Worm (Caenorhabditis elegans): ENCODE data around the gene glb-9.
A peak's percentile ranks its signal among the peaks of the same experiment; 100 is the strongest.

The glb-9 gene

ce11 chrII:7537603-7538230, 18.6 kb upstream of the glb-9 start, which contains the start of gene nfi-1:
Gene nfi-1, plus strand, starts transcription at chrII:7538180.
- peak; percentile 32 for TF ChIP-seq lin-13 (GFP tag; optimal IDR thresholded peaks at IDR 0.05)
- no peak for TF ChIP-seq blmp-1 (tag; optimal IDR thresholded peaks at IDR 0.05; ENCODE audit: insufficient read depth)
- TF ChIP-seq R02D3.7 (tag; optimal IDR thresholded peaks at IDR 0.05): no peak
- TF ChIP-seq sma-3 (GFP tag; optimal IDR thresholded peaks at IDR 0.05): peak; percentile 18
- peak; percentile 45 for TF ChIP-seq nhr-129 (tag; optimal IDR thresholded peaks at IDR 0.05)
- peak; percentile 59 for TF ChIP-seq unc-55 (GFP tag; optimal IDR thresholded peaks at IDR 0.05)
- TF ChIP-seq lsy-2 (tag; optimal IDR thresholded peaks at IDR 0.05): peak; percentile 3 to 95
- TF ChIP-seq C34F6.9 (tag; optimal IDR thresholded peaks at IDR 0.05): peak; percentile 70
- no peak for TF ChIP-seq nhr-12 (tag; optimal IDR thresholded peaks at IDR 0.05)
- TF ChIP-seq sma-9 (GFP tag; optimal IDR thresholded peaks at IDR 0.05): peak; percentile 62
- TF ChIP-seq sma-9 (tag; optimal IDR thresholded peaks at IDR 0.05): no peak
- no peak for TF ChIP-seq nhr-11 (tag; optimal IDR thresholded peaks at IDR 0.05)
- TF ChIP-seq gmeb-1 (tag; optimal IDR thresholded peaks at IDR 0.05): peak; percentile 27
- no peak for TF ChIP-seq ztf-1 (GFP tag; conservative IDR thresholded peaks at IDR 0.05)
- no peak for TF ChIP-seq elt-3 (tag; optimal IDR thresholded peaks at IDR 0.05)
- TF ChIP-seq crh-2 (tag; optimal IDR thresholded peaks at IDR 0.05): peak; percentile 36
- no peak for TF ChIP-seq ceh-16 (tag; optimal IDR thresholded peaks at IDR 0.05)
- TF ChIP-seq mab-5 (tag; optimal IDR thresholded peaks at IDR 0.05): no peak

ce11 chrII:7534934-7535333, 15.8 kb upstream of the glb-9 start, which contains the start of gene ZK1290.13:
Gene ZK1290.13, plus strand, starts transcription at chrII:7535006.
- TF ChIP-seq ztf-11 (tag; optimal IDR thresholded peaks at IDR 0.05) (no peak), ZK546.5 (tag; optimal IDR thresholded peaks at IDR 0.05) (no peak), nhr-6 (tag; optimal IDR thresholded peaks at IDR 0.05) (no peak), fos-1 (tag; optimal IDR thresholded peaks at IDR 0.05) (peak; percentile 70), snpc-4 (tag; optimal IDR thresholded peaks at IDR 0.05) (no peak), ztf-4 (tag; optimal IDR thresholded peaks at IDR 0.05) (no peak), ceh-82 (tag; optimal IDR thresholded peaks at IDR 0.05) (no peak), nhr-237 (tag; optimal IDR thresholded peaks at IDR 0.05) (no peak), egl-27 (tag; optimal IDR thresholded peaks at IDR 0.05) (no peak), R02D3.7 (tag; optimal IDR thresholded peaks at IDR 0.05) (no peak), ama-1 (optimal IDR thresholded peaks at IDR 0.05) (no peak), nhr-25 (tag; optimal IDR thresholded peaks at IDR 0.05) (no peak), crh-2 (tag; optimal IDR thresholded peaks at IDR 0.05) (peak; percentile 14), lin-11 (tag; optimal IDR thresholded peaks at IDR 0.05) (no peak), sem-4 (tag; optimal IDR thresholded peaks at IDR 0.05) (no peak), F13H6.1 (tag; optimal IDR thresholded peaks at IDR 0.05) (no peak)

DNA sequence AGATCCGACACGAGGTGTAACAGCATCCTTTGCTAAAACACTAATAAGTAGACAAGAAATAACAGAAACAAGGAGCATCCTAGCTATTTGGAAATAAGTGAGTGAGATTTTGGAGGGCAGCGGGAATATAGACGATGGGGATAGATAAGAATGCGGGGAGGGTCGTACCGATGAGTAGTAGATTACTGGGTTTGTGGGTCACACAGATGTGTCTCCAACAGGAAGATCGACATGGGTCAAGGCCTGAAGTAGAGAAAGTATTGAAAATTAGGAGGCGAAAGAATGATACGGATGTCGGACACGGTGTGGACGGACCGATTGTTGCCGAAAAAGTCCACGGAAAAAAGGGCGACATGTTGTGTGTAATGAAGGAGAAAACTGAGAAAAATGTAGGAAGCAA, 15.2 kb upstream of the glb-9 start, which contains the start of gene wrt-10:
Gene wrt-10, minus strand, starts transcription at position 195 of the 400 bp plus-strand sequence.
- peak; percentile 53 for TF ChIP-seq elt-1 (tag; optimal IDR thresholded peaks at IDR 0.05)
- no peak for TF ChIP-seq nhr-237 (tag; optimal IDR thresholded peaks at IDR 0.05)
- TF ChIP-seq ceh-16 (tag; optimal IDR thresholded peaks at IDR 0.05): peak; percentile 44
- no peak for TF ChIP-seq dmd-4 (tag; optimal IDR thresholded peaks at IDR 0.05)
- peak; percentile 23 for TF ChIP-seq sma-9 (GFP tag; optimal IDR thresholded peaks at IDR 0.05)
- no peak for TF ChIP-seq sma-9 (tag; optimal IDR thresholded peaks at IDR 0.05)

ce11 chrII:7531478-7531877, 12.4 kb upstream of the glb-9 start:
- TF ChIP-seq nhr-21 (tag; optimal IDR thresholded peaks at IDR 0.05) (peak; percentile 51), nhr-129 (tag; optimal IDR thresholded peaks at IDR 0.05) (no peak), nhr-11 (tag; optimal IDR thresholded peaks at IDR 0.05) (no peak), C34F6.9 (tag; optimal IDR thresholded peaks at IDR 0.05) (no peak), mab-5 (tag; optimal IDR thresholded peaks at IDR 0.05) (no peak), mbf-1 (tag; optimal IDR thresholded peaks at IDR 0.05) (no peak), zag-1 (tag; optimal IDR thresholded peaks at IDR 0.05) (no peak), ztf-1 (GFP tag; conservative IDR thresholded peaks at IDR 0.05) (no peak), sma-9 (GFP tag; optimal IDR thresholded peaks at IDR 0.05) (peak; percentile 54), sma-9 (tag; optimal IDR thresholded peaks at IDR 0.05) (no peak), nhr-25 (tag; optimal IDR thresholded peaks at IDR 0.05) (peak; percentile 29), lin-11 (tag; optimal IDR thresholded peaks at IDR 0.05) (no peak), ama-1 (optimal IDR thresholded peaks at IDR 0.05) (no peak), mdl-1 (tag; optimal IDR thresholded peaks at IDR 0.05) (no peak), snpc-4 (tag; optimal IDR thresholded peaks at IDR 0.05) (no peak), gmeb-1 (tag; optimal IDR thresholded peaks at IDR 0.05) (no peak)
